Fruit fly (Drosophila melanogaster) whole organism, embryonic: ENCODE results near the gene CG11164.
A peak's percentile ranks its signal among the peaks of the same experiment; 100 is the strongest.

Experiments
- Awh ChIP-seq: fragments of 200-800 bp; sonication (Bioruptor generic); IDR thresholded peaks from 2 replicates; pipeline ENCODE4, ENCODE4 v1.3.6; 2022; ENCODE audit warnings: missing biosample characterization, missing genetic modification characterization
- Bgb ChIP-seq: fragments of 200-800 bp; sonication (Bioruptor generic); IDR thresholded peaks from 2 replicates; pipeline ENCODE4 v1.3.6; 2022; ENCODE audit warnings: missing biosample characterization, missing genetic modification characterization; ENCODE audit not compliant: partially characterized antibody
- C15 ChIP-seq: fragments of 200-800 bp; sonication (Bioruptor generic); IDR thresholded peaks from 3 replicates; pipeline ENCODE4 v1.3.6; 2022; ENCODE audit warnings: missing biosample characterization, missing genetic modification characterization
- CG10431 ChIP-seq: fragments of 200-800 bp; sonication (Bioruptor generic); optimal IDR thresholded peaks from 3 replicates; lab custom pipeline; 2018; ENCODE audit warnings: missing biosample characterization, mild to moderate bottlenecking, missing genetic modification characterization
- CG11696 ChIP-seq: fragments of 200-800 bp; sonication (Bioruptor generic); IDR thresholded peaks from 2 replicates; pipeline ENCODE4 v1.3.6; 2022; ENCODE audit warnings: missing biosample characterization, missing genetic modification characterization
- CG1233 ChIP-seq: fragments of 200-800 bp; sonication (Bioruptor generic); optimal IDR thresholded peaks from 4 replicates; lab custom pipeline; 2018; ENCODE audit warnings: missing biosample characterization, mild to moderate bottlenecking, missing genetic modification characterization
- CG13287 ChIP-seq: fragments of 200-800 bp; sonication (Bioruptor generic); IDR thresholded peaks from 2 replicates; pipeline ENCODE4 v1.3.6; 2022; ENCODE audit warnings: missing biosample characterization, missing genetic modification characterization; ENCODE audit not compliant: partially characterized antibody
- CG14050 ChIP-seq: fragments of 200-800 bp; sonication (Bioruptor generic); IDR thresholded peaks from 3 replicates; pipeline ENCODE4 v1.3.6; 2022; ENCODE audit warnings: missing biosample characterization, missing genetic modification characterization
- CG15011 ChIP-seq: fragments of 200-800 bp; sonication (Bioruptor generic); optimal IDR thresholded peaks from 3 replicates; lab custom pipeline; 2018; ENCODE audit warnings: missing biosample characterization, mild to moderate bottlenecking, missing genetic modification characterization
- CG15073 ChIP-seq: fragments of 200-800 bp; sonication (Bioruptor generic); optimal IDR thresholded peaks from 2 replicates; lab custom pipeline; 2016; ENCODE audit warnings: missing biosample characterization, missing genetic modification characterization
- CG15696 ChIP-seq: fragments of 200-800 bp; sonication (Bioruptor generic); optimal IDR thresholded peaks from 2 replicates; lab custom pipeline; 2019; ENCODE audit warnings: missing biosample characterization, mild to moderate bottlenecking, missing genetic modification characterization, moderate library complexity
- CG16813 ChIP-seq: fragments of 200-800 bp; sonication (Bioruptor generic); IDR thresholded peaks from 3 replicates; pipeline ENCODE4 v1.3.6; 2022; ENCODE audit warnings: missing biosample characterization, missing genetic modification characterization; ENCODE audit not compliant: partially characterized antibody
- CG2889 ChIP-seq: fragments of 200-800 bp; sonication (Bioruptor generic); IDR thresholded peaks from 3 replicates; pipeline ENCODE4 v1.3.6; 2022; ENCODE audit warnings: missing biosample characterization, missing genetic modification characterization
- CG31224 ChIP-seq: fragments of 200-800 bp; sonication (Bioruptor generic); IDR thresholded peaks from 2 replicates; pipeline ENCODE4 v1.3.6; 2022; ENCODE audit warnings: missing biosample characterization, missing genetic modification characterization
- CG32772 ChIP-seq: fragments of 200-800 bp; sonication (Bioruptor generic); IDR thresholded peaks from 2 replicates; pipeline ENCODE4 v1.3.6; 2022; ENCODE audit warnings: missing biosample characterization, missing genetic modification characterization
- CG4404 ChIP-seq: fragments of 200-800 bp; sonication (Bioruptor generic); IDR thresholded peaks from 2 replicates; pipeline ENCODE4 v1.3.6; 2022; ENCODE audit warnings: missing biosample characterization, missing genetic modification characterization
- CG5245 ChIP-seq: fragments of 200-800 bp; sonication (Bioruptor generic); optimal IDR thresholded peaks from 3 replicates; lab custom pipeline; 2016; ENCODE audit warnings: missing biosample characterization, missing genetic modification characterization
- CG7963 ChIP-seq: fragments of 200-800 bp; sonication (Bioruptor generic); IDR thresholded peaks from 3 replicates; pipeline ENCODE4 v1.3.6; 2022; ENCODE audit warnings: missing biosample characterization, missing genetic modification characterization; ENCODE audit not compliant: partially characterized antibody
- CG8089 ChIP-seq: fragments of 200-800 bp; sonication (Bioruptor generic); optimal IDR thresholded peaks from 3 replicates; lab custom pipeline; 2016; ENCODE audit warnings: missing biosample characterization, missing genetic modification characterization
- CrebB ChIP-seq: fragments of 200-800 bp; sonication (Bioruptor generic); optimal IDR thresholded peaks from 3 replicates; lab custom pipeline; 2018; ENCODE audit warnings: missing biosample characterization, mild to moderate bottlenecking, missing genetic modification characterization
- Dip3 ChIP-seq: fragments of 200-800 bp; sonication (Bioruptor generic); optimal IDR thresholded peaks from 3 replicates; lab custom pipeline; 2016; ENCODE audit warnings: missing biosample characterization, missing genetic modification characterization
- E2f2 ChIP-seq: fragments of 200-800 bp; sonication (Bioruptor generic); IDR thresholded peaks from 2 replicates; pipeline ENCODE4 v1.3.6; 2022; ENCODE audit warnings: missing biosample characterization, missing genetic modification characterization
- GATAe ChIP-seq: fragments of 200-800 bp; sonication (Bioruptor generic); conservative IDR thresholded peaks from 2 replicates; pipeline ENCODE4 v1.3.6; 2022; ENCODE audit warnings: missing biosample characterization, missing genetic modification characterization
- Hey ChIP-seq: fragments of 200-800 bp; sonication (Bioruptor generic); optimal IDR thresholded peaks from 3 replicates; lab custom pipeline; 2018; ENCODE audit warnings: missing biosample characterization, mild to moderate bottlenecking, missing genetic modification characterization
- Hmr ChIP-seq: fragments of 200-800 bp; sonication (Bioruptor generic); optimal IDR thresholded peaks from 3 replicates; lab custom pipeline; 2017; ENCODE audit warnings: mild to moderate bottlenecking, missing biosample characterization, missing genetic modification reagents, missing genetic modification characterization
- Hr39 ChIP-seq: fragments of >200 bp; optimal IDR thresholded peaks from 2 replicates; lab custom pipeline; 2017
- Neu2 ChIP-seq: fragments of 200-800 bp; sonication (Bioruptor generic); optimal IDR thresholded peaks from 3 replicates; lab custom pipeline; 2016; ENCODE audit warnings: missing biosample characterization, missing genetic modification characterization, borderline replicate concordance
- Optix ChIP-seq: fragments of 200-800 bp; sonication (Bioruptor generic); IDR thresholded peaks from 3 replicates; pipeline ENCODE4 v1.3.6; 2022; ENCODE audit warnings: missing biosample characterization, missing genetic modification characterization
- PHDP ChIP-seq: fragments of 200-800 bp; sonication (Bioruptor generic); optimal IDR thresholded peaks from 3 replicates; lab custom pipeline; 2018; ENCODE audit warnings: missing biosample characterization, mild to moderate bottlenecking, missing genetic modification characterization, moderate library complexity
- Ptx1 ChIP-seq: fragments of 200-800 bp; sonication (Bioruptor generic); IDR thresholded peaks from 2 replicates; pipeline ENCODE4 v1.3.6; 2022; ENCODE audit warnings: missing biosample characterization, missing genetic modification characterization
- Spps ChIP-seq: fragments of 200-800 bp; sonication (Bioruptor generic); optimal IDR thresholded peaks from 2 replicates; lab custom pipeline; 2018; ENCODE audit warnings: missing biosample characterization, mild to moderate bottlenecking, missing genetic modification characterization
- Ssrp ChIP-seq: fragments of 200-800 bp; sonication (Bioruptor generic); optimal IDR thresholded peaks from 2 replicates; lab custom pipeline; 2018; ENCODE audit warnings: missing biosample characterization, mild to moderate bottlenecking, missing genetic modification characterization, moderate library complexity
- ab ChIP-seq: fragments of 200-800 bp; sonication (Bioruptor generic); optimal IDR thresholded peaks from 2 replicates; lab custom pipeline; 2016; ENCODE audit warnings: missing biosample characterization, missing genetic modification characterization
- al ChIP-seq: fragments of 200-800 bp; sonication (Bioruptor generic); IDR thresholded peaks from 2 replicates; pipeline ENCODE4 v1.3.6; 2022; ENCODE audit warnings: missing biosample characterization, missing genetic modification characterization
- corto ChIP-seq: fragments of 200-800 bp; sonication (Bioruptor generic); optimal IDR thresholded peaks from 2 replicates; lab custom pipeline; 2016; ENCODE audit warnings: missing biosample characterization, mild to moderate bottlenecking, missing genetic modification characterization, moderate library complexity
- crc ChIP-seq: fragments of 200-800 bp; sonication (Bioruptor generic); optimal IDR thresholded peaks from 2 replicates; lab custom pipeline; 2016; ENCODE audit warnings: missing biosample characterization, missing genetic modification characterization
- dan ChIP-seq: fragments of 200-800 bp; sonication (Bioruptor generic); IDR thresholded peaks from 2 replicates; pipeline ENCODE4 v1.3.6; 2022; ENCODE audit warnings: missing biosample characterization, missing genetic modification characterization
- esg ChIP-seq: fragments of 200-800 bp; sonication (Bioruptor generic); conservative IDR thresholded peaks from 2 replicates; pipeline ENCODE4 v1.3.6; 2022; ENCODE audit warnings: missing biosample characterization, missing genetic modification characterization
- fu2 ChIP-seq: fragments of 200-800 bp; sonication (Bioruptor generic); optimal IDR thresholded peaks from 2 replicates; lab custom pipeline; 2016; ENCODE audit warnings: missing biosample characterization, missing genetic modification characterization
- maf-S ChIP-seq: fragments of 200-800 bp; sonication (Bioruptor generic); optimal IDR thresholded peaks from 2 replicates; lab custom pipeline; 2016; ENCODE audit warnings: missing biosample characterization, missing genetic modification characterization
- nerfin-2 ChIP-seq: fragments of 200-800 bp; sonication (Bioruptor generic); IDR thresholded peaks from 2 replicates; pipeline ENCODE4 v1.3.6; 2022; ENCODE audit warnings: missing biosample characterization, missing genetic modification characterization; ENCODE audit not compliant: partially characterized antibody
- nmo ChIP-seq: fragments of 200-800 bp; sonication (Bioruptor generic); optimal IDR thresholded peaks from 2 replicates; lab custom pipeline; 2018; ENCODE audit warnings: missing biosample characterization, mild to moderate bottlenecking, missing genetic modification characterization, moderate library complexity
- nom ChIP-seq: fragments of 200-800 bp; sonication (Bioruptor generic); optimal IDR thresholded peaks from 2 replicates; lab custom pipeline; 2017; ENCODE audit warnings: missing biosample characterization, missing genetic modification characterization, mild to moderate bottlenecking, moderate library complexity, missing genetic modification reagents
- peb ChIP-seq: fragments of 200-800 bp; sonication (Bioruptor generic); IDR thresholded peaks from 2 replicates; pipeline ENCODE4 v1.3.6; 2022; ENCODE audit warnings: missing biosample characterization, missing genetic modification characterization
- pnt ChIP-seq: fragments of 200-800 bp; sonication (Bioruptor generic); optimal IDR thresholded peaks from 3 replicates; lab custom pipeline; 2016; ENCODE audit warnings: missing biosample characterization, missing genetic modification characterization
- sc ChIP-seq, 3 experiments: fragments of >200 bp in 2 of 3; fragments of 200-800 bp in 1 of 3; sonication (Bioruptor generic) in 1 of 3; optimal IDR thresholded peaks; 2 replicates in 2 of 3; 3 replicates in 1 of 3; lab custom pipeline; 2017; ENCODE audit warnings: mild to moderate bottlenecking in 1 of 3, missing biosample characterization in 1 of 3, missing genetic modification characterization in 1 of 3, missing genetic modification reagents in 1 of 3
- schlank ChIP-seq: fragments of 200-800 bp; sonication (Bioruptor generic); optimal IDR thresholded peaks from 2 replicates; lab custom pipeline; 2018; ENCODE audit warnings: missing biosample characterization, mild to moderate bottlenecking, missing genetic modification characterization
- sim ChIP-seq: fragments of 200-800 bp; sonication (Bioruptor generic); IDR thresholded peaks from 2 replicates; pipeline ENCODE4 v1.3.6; 2022; ENCODE audit warnings: missing biosample characterization, missing genetic modification characterization
- stc ChIP-seq: fragments of 200-800 bp; sonication (Bioruptor generic); IDR thresholded peaks from 2 replicates; pipeline ENCODE4 v1.3.6; 2022; ENCODE audit warnings: missing biosample characterization, missing genetic modification characterization

CG11164 gene

DNA sequence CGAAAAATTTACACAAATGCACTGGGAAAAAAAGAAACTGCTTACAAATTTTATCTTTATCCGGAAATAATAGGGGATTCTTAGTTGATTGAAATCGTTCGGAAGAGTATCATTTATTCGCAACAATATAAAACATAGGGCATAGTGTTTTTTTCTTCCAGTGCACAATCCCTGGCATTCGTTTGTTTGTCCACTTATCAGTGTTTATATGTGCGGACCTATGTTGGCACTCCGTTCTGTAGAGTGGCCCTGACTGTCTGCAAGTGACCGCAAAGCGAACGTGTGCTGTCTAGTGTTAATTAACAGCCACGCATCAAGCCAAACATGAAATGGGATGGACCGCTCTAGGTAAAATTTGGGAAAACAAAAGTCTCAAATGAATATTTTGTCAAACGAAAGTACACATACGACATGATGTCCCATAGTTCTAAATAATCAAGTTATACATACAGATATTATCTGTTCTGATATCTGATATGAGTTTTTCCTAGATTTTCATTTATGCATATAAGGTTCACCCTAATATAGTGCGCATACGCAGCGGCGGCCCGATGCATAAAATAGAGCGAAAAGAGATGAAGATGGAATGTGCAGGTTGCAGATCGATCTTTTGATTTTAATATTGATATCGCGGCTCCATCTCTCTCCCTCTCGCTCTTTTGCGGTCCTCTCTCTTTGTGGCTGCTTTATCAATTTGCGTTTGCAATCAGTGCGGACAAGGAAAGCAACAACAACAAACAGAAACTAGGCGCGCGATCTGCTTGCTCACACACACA is 26.5 kb upstream of the CG11164 start (continued):
- TF ChIP-seq fu2 (GFP tag; lab: Kevin White, UChicago) (peak; percentile 95), al (GFP tag; lab: Robert Waterston, UW) (peak; percentile 89), CG32772 (peak; percentile 89), CG15011 (GFP tag; lab: Kevin White, UChicago) (peak; percentile 87), esg (GFP tag; lab: Robert Waterston, UW) (peak; percentile 89), schlank (peak; percentile 92), crc (GFP tag; lab: Kevin White, UChicago) (peak; percentile 94), Ptx1 (GFP tag; lab: Robert Waterston, UW) (peak; percentile 95), sim (GFP tag; lab: Robert Waterston, UW) (peak; percentile 77), CG10431 (GFP tag; lab: Kevin White, UChicago) (peak; percentile 64), C15 (GFP tag; lab: Robert Waterston, UW) (peak; percentile 91; the same call in 2 of the 3 replicates), Neu2 (GFP tag; lab: Kevin White, UChicago) (peak; percentile 86), CG31224 (GFP tag; lab: Robert Waterston, UW) (peak; percentile 88), CG5245 (peak; percentile 84), CG4404 (GFP tag; lab: Robert Waterston, UW) (peak; percentile 82), CrebB (peak; percentile 80), sc (optimal IDR thresholded peaks at IDR 0.05; lab: Kevin White, UChicago) (no peak), sc (GFP tag; optimal IDR thresholded peaks at IDR 0.05; lab: Kevin White, UChicago) (peak; percentile 76), pnt (GFP tag; lab: Kevin White, UChicago) (peak; percentile 96), PHDP (tag; lab: Kevin White, UChicago) (peak; percentile 92), CG2889 (GFP tag; lab: Robert Waterston, UW) (peak; percentile 92), maf-S (GFP tag; lab: Kevin White, UChicago) (peak; percentile 95), nmo (peak; percentile 92), Bgb (GFP tag; lab: Robert Waterston, UW) (no peak), CG15073 (GFP tag; lab: Kevin White, UChicago) (peak; percentile 68), Spps (tag; lab: Kevin White, UChicago) (peak; percentile 62), Hey (tag; lab: Kevin White, UChicago) (peak; percentile 92), CG14050 (GFP tag; lab: Robert Waterston, UW) (peak; percentile 92), Ssrp (tag; lab: Kevin White, UChicago) (peak; percentile 89), ab (peak; percentile 93), Hmr (GFP tag; lab: Kevin White, UChicago) (peak; percentile 95), nerfin-2 (GFP tag; lab: Robert Waterston, UW) (no peak), stc (GFP tag; lab: Robert Waterston, UW) (peak; percentile 87), peb (GFP tag; lab: Robert Waterston, UW) (peak; percentile 62; the same call in 1 of the 2 replicates), GATAe (GFP tag; lab: Robert Waterston, UW) (peak; percentile 82), CG15696 (peak; percentile 71), Dip3 (GFP tag; lab: Kevin White, UChicago) (peak; percentile 96), Awh (GFP tag; lab: Robert Waterston, UW) (peak; percentile 91), CG7963 (no peak), CG16813 (GFP tag; lab: Robert Waterston, UW) (no peak), nom (peak; percentile 76), CG11696 (GFP tag; lab: Robert Waterston, UW) (peak; percentile 80), E2f2 (GFP tag; lab: Robert Waterston, UW) (peak; percentile 83), Hr39 (lab: Kevin White, UChicago) (no peak), CG13287 (GFP tag; lab: Robert Waterston, UW) (no peak), CG8089 (peak; percentile 93), dan (GFP tag; lab: Robert Waterston, UW) (peak; percentile 69), corto (no peak), Optix (peak; percentile 88), CG1233 (GFP tag; lab: Kevin White, UChicago) (peak; percentile 94)
